Worm (Caenorhabditis elegans) whole organism, early embryonic: Measurements from ENCODE around the gene F01D5.1.

ENCODE experiments used
- B0310.2 ChIP-seq: sonication (generic microtip); optimal IDR thresholded peaks from 2 replicates; lab custom pipeline; 2016; ENCODE audit warnings: mild to moderate bottlenecking, missing genetic modification characterization, missing compliant biosample characterization
- ama-1 ChIP-seq: fragments of 150-350 bp; optimal IDR thresholded peaks from 2 replicates; lab custom pipeline; 2014
- hnd-1 ChIP-seq: sonication (generic microtip); optimal IDR thresholded peaks from 2 replicates; lab custom pipeline; 2016; ENCODE audit warnings: missing genetic modification characterization, missing compliant biosample characterization
- pes-1 ChIP-seq: fragments of 200-800 bp; sonication (Bioruptor generic); IDR thresholded peaks from 2 replicates; pipeline ENCODE4 v1.3.6; 2022; ENCODE audit warnings: missing genetic modification reagents, missing genetic modification characterization, missing compliant biosample characterization
- scrt-1 ChIP-seq: fragments of 200-800 bp; sonication (Bioruptor generic); IDR thresholded peaks from 2 replicates; pipeline ENCODE4 v1.3.6; 2022; ENCODE audit warnings: missing genetic modification characterization, missing compliant biosample characterization
- sea-1 ChIP-seq: fragments of 200-800 bp; sonication (Bioruptor generic); conservative IDR thresholded peaks from 2 replicates; pipeline ENCODE4 v1.3.6; 2022; ENCODE audit warnings: missing genetic modification characterization, missing compliant biosample characterization
- tbx-37 ChIP-seq: fragments of 200-800 bp; sonication (Bioruptor generic); conservative IDR thresholded peaks from 2 replicates; pipeline ENCODE4 v1.3.6; 2022; ENCODE audit warnings: missing genetic modification reagents, missing genetic modification characterization, missing compliant biosample characterization

DNA sequence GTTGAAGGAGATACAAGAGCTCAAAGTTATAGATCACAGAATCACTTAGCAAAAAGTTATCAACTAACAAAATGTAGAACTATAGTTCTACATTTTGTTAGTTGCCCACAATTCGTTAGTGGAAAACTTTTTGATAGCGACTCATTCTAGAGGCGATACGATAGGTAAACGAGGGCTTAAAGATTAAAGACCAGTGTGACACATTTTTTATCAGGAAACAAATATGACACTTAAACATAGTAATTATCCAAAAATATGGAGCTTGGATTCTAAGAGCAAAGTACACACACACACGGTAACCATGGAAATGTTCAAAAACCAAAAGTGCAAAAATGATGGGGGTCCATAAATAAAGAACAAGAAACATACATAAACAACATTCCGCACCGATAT, 42.4 kb upstream of the F01D5.1 start:
- TF ChIP-seq B0310.2 (tag; lab: Kevin White, UChicago): no peak
- TF ChIP-seq tbx-37 (GFP tag; lab: Robert Waterston, UW): no peak
- no peak for TF ChIP-seq ama-1
- no peak for TF ChIP-seq pes-1 (GFP tag; lab: Robert Waterston, UW)
- no peak for TF ChIP-seq sea-1 (GFP tag; lab: Robert Waterston, UW)
- TF ChIP-seq hnd-1 (tag; lab: Kevin White, UChicago): no peak
- TF ChIP-seq scrt-1 (GFP tag; lab: Robert Waterston, UW): no peak
